Worm (Caenorhabditis elegans) whole organism, mixed stage, embryonic: ENCODE data around the gene dylt-2.

ENCODE experiments used
- ceh-39 ChIP-seq: fragments of 150-350 bp; optimal IDR thresholded peaks from 2 replicates; lab custom pipeline; 2014; ENCODE audit warnings: missing biosample characterization, missing genetic modification characterization
- elt-1 ChIP-seq: sonication (generic microtip); optimal IDR thresholded peaks from 2 replicates; lab custom pipeline; 2017; ENCODE audit warnings: missing genetic modification characterization, mild to moderate bottlenecking, missing compliant biosample characterization, antibody characterized with exemption, moderate library complexity, borderline replicate concordance; ENCODE audit not compliant: insufficient read depth
- ham-2 ChIP-seq: fragments of 200-800 bp; sonication (Bioruptor generic); optimal IDR thresholded peaks from 2 replicates; lab custom pipeline; 2018; ENCODE audit warnings: mild to moderate bottlenecking, missing genetic modification characterization, missing compliant biosample characterization
- mep-1 ChIP-seq: fragments of 150-350 bp; optimal IDR thresholded peaks from 2 replicates; lab custom pipeline; 2017; ENCODE audit warnings: missing biosample characterization, missing genetic modification reagents, missing genetic modification characterization, inconsistent platforms
- nhr-12 ChIP-seq: fragments of 150-350 bp; optimal IDR thresholded peaks from 2 replicates; lab custom pipeline; 2014; ENCODE audit warnings: missing biosample characterization, missing genetic modification characterization
- nhr-76 ChIP-seq: sonication (generic microtip); optimal IDR thresholded peaks from 2 replicates; lab custom pipeline; 2017; ENCODE audit warnings: missing biosample characterization, missing genetic modification characterization
- unc-62 ChIP-seq: fragments of 150-350 bp; optimal IDR thresholded peaks from 2 replicates; lab custom pipeline; 2014; ENCODE audit warnings: missing biosample characterization, missing genetic modification reagents, missing genetic modification characterization

DNA sequence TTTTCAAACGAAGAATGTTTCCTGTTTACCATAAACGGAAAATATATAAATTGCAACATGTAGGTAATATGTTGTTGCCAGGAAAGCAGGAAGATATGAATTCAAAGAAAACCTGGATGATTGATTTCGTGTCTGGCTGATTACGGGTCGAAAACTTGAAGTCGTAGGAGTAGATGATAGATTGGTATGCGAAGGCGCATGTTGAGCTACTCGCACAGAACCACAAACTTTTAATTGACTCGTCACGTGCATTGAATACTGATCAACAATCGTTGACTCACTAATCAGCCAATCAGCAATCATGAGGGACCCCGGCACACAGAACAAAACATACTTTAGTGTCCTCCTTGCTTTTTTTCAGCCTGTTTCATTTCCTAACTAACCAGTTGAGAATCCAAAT, 18.7 kb downstream of the dylt-2 start:
- no peak for TF ChIP-seq elt-1
- TF ChIP-seq ceh-39: no peak
- no peak for TF ChIP-seq mep-1 (tag; lab: Kevin White, UChicago)
- TF ChIP-seq nhr-76 (tag; lab: Kevin White, UChicago): no peak
- no peak for TF ChIP-seq nhr-12
- TF ChIP-seq unc-62: no peak
- TF ChIP-seq ham-2 (GFP tag; lab: Kevin White, UChicago): no peak
